Worm (Caenorhabditis elegans) whole organism, late embryonic: ENCODE results near the gene cpr-1.

Experiments used
- C08G9.2 ChIP-seq: sonication (generic microtip); optimal IDR thresholded peaks from 2 replicates; lab custom pipeline; 2016; ENCODE audit warnings: mild to moderate bottlenecking, missing genetic modification characterization, moderate library complexity, missing compliant biosample characterization
- T23F11.4 ChIP-seq: fragments of 200-800 bp; sonication (Bioruptor generic); optimal IDR thresholded peaks from 2 replicates; lab custom pipeline; 2018; ENCODE audit warnings: mild to moderate bottlenecking, missing genetic modification characterization, missing compliant biosample characterization
- ceh-48 ChIP-seq: sonication (generic microtip); optimal IDR thresholded peaks from 2 replicates; lab custom pipeline; 2016; ENCODE audit warnings: missing genetic modification characterization, inconsistent platforms, missing compliant biosample characterization
- che-1 ChIP-seq: sonication (generic microtip); optimal IDR thresholded peaks from 2 replicates; lab custom pipeline; 2016; ENCODE audit warnings: mild to moderate bottlenecking, missing genetic modification characterization, missing compliant biosample characterization
- dve-1 ChIP-seq: sonication (generic microtip); optimal IDR thresholded peaks from 2 replicates; lab custom pipeline; 2017; ENCODE audit warnings: antibody characterized with exemption, mild to moderate bottlenecking, missing genetic modification characterization, missing compliant biosample characterization
- ets-4 ChIP-seq: sonication (generic microtip); optimal IDR thresholded peaks from 2 replicates; lab custom pipeline; 2016; ENCODE audit warnings: missing genetic modification characterization, missing compliant biosample characterization
- fax-1 ChIP-seq: sonication (generic microtip); optimal IDR thresholded peaks from 2 replicates; lab custom pipeline; 2016; ENCODE audit warnings: missing genotype, missing genetic modification characterization, missing compliant biosample characterization
- nfya-1 ChIP-seq: sonication (generic microtip); optimal IDR thresholded peaks from 2 replicates; lab custom pipeline; 2017; ENCODE audit warnings: missing genetic modification characterization, mild to moderate bottlenecking, missing compliant biosample characterization, antibody characterized with exemption, moderate library complexity
- nhr-11 ChIP-seq: fragments of 150-350 bp; optimal IDR thresholded peaks from 2 replicates; lab custom pipeline; 2014; ENCODE audit warnings: missing biosample characterization, missing genetic modification characterization
- pha-4 ChIP-seq: fragments of 150-350 bp; optimal IDR thresholded peaks from 2 replicates; lab custom pipeline; 2018; ENCODE audit warnings: missing biosample characterization, missing genetic modification reagents, missing genetic modification characterization
- ttx-3 ChIP-seq: sonication (generic microtip); optimal IDR thresholded peaks from 2 replicates; lab custom pipeline; 2016; ENCODE audit warnings: missing genetic modification reagents, missing genetic modification characterization, missing compliant biosample characterization
- unc-3 ChIP-seq, 2 experiments: fragments of 200-800 bp in 1 of 2; sonication (Bioruptor generic) in 1 of 2; sonication (generic microtip) in 1 of 2; conservative IDR thresholded peaks in 1 of 2; optimal IDR thresholded peaks in 1 of 2; 2 replicates each; pipeline versions ENCODE4 v1.3.6 to Lab custom; 2016 to 2022; ENCODE audit warnings: missing compliant biosample characterization in 2 of 2, missing genetic modification characterization in 2 of 2, missing genetic modification reagents in 1 of 2

ce11 chrV:11955617-11956016 lies 19.7 kb upstream of the cpr-1 start:
- TF ChIP-seq pha-4 (tag; lab: Kevin White, UChicago) (no peak), nhr-11 (tag; lab: Kevin White, UChicago) (no peak), ets-4 (no peak), nfya-1 (no peak), unc-3 (GFP tag; conservative IDR thresholded peaks at IDR 0.05; lab: Robert Waterston, UW) (no peak), unc-3 (tag; optimal IDR thresholded peaks at IDR 0.05; lab: Kevin White, UChicago) (no peak), dve-1 (tag; lab: Kevin White, UChicago) (no peak), C08G9.2 (tag; lab: Kevin White, UChicago) (no peak), ttx-3 (tag; lab: Kevin White, UChicago) (no peak), ceh-48 (tag; lab: Kevin White, UChicago) (no peak), che-1 (tag; lab: Kevin White, UChicago) (no peak), fax-1 (tag; lab: Kevin White, UChicago) (no peak), T23F11.4 (no peak)
